Worm (Caenorhabditis elegans): ENCODE results near the gene ZK1240.1.

The ZK1240.1 gene

ce11 chrII:2322857-2323518 is 6.2 kb upstream of the ZK1240.1 start, which contains the start of the genes ZK1240.6 and ZK1240.2:
ZK1240.6 (minus strand) TSS chrII:2322907.
ZK1240.2 (plus strand) TSS chrII:2323376.
- TF ChIP-seq lin-32 (GFP tag; optimal IDR thresholded peaks at IDR 0.05) (no peak), pha-4 (tag; optimal IDR thresholded peaks at IDR 0.05) (no peak), mep-1 (tag; optimal IDR thresholded peaks at IDR 0.05) (no peak), lin-13 (tag; optimal IDR thresholded peaks at IDR 0.05) (no peak), lsy-2 (tag; optimal IDR thresholded peaks at IDR 0.05) (no peak), ceh-43 (GFP tag; optimal IDR thresholded peaks at IDR 0.05) (no peak), unc-120 (tag; optimal IDR thresholded peaks at IDR 0.05; ENCODE audit: poor library complexity, severe bottlenecking) (no peak), sptf-1 (tag; optimal IDR thresholded peaks at IDR 0.05) (no peak), cnd-1 (tag; optimal IDR thresholded peaks at IDR 0.05) (no peak), nhr-237 (tag; optimal IDR thresholded peaks at IDR 0.05) (no peak), nhr-12 (tag; optimal IDR thresholded peaks at IDR 0.05) (no peak), elt-3 (tag; optimal IDR thresholded peaks at IDR 0.05) (no peak), nhr-2 (tag; optimal IDR thresholded peaks at IDR 0.05) (no peak), snpc-4 (tag; optimal IDR thresholded peaks at IDR 0.05) (no peak)

ce11 chrII:2324956-2325355 is 4.2 kb upstream of the ZK1240.1 start, which contains the start of gene ZK1240.11:
ZK1240.11 (plus strand) TSS chrII:2325256.
- TF ChIP-seq mep-1 (tag; optimal IDR thresholded peaks at IDR 0.05) (no peak), sem-2 (GFP tag; optimal IDR thresholded peaks at IDR 0.05) (no peak), M03D4.4 (tag; optimal IDR thresholded peaks at IDR 0.05) (no peak), drap-1 (GFP tag; optimal IDR thresholded peaks at IDR 0.05) (no peak), nhr-2 (tag; optimal IDR thresholded peaks at IDR 0.05) (no peak), ceh-43 (GFP tag; optimal IDR thresholded peaks at IDR 0.05) (no peak), ceh-83 (GFP tag; optimal IDR thresholded peaks at IDR 0.05) (no peak), nhr-12 (tag; optimal IDR thresholded peaks at IDR 0.05) (no peak), unc-62 (GFP tag; optimal IDR thresholded peaks at IDR 0.05) (no peak)

DNA sequence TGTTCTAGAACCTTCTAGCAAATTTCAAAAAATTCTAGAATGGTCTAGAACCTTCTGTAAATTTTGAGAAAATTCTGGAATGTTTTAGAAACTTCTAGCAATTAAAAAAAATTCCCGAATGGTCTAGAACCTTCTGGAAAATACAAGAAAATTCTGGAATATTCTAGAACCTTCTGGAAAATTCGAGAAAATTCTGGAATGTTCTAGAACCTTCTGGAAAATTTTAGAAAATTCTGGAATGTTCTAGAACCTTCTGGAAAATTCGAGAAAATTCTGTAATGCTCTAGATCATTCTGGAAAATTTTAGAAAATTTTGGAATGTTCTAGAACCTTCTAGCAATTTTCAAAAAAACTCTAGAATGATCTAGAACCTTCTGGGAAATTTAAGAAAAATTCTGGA is 1.3 kb downstream of the ZK1240.1 start:
- TF ChIP-seq ceh-83 (GFP tag; optimal IDR thresholded peaks at IDR 0.05) = peak; percentile 37
- no peak for TF ChIP-seq elt-1 (tag; optimal IDR thresholded peaks at IDR 0.05; ENCODE audit: borderline replicate concordance, insufficient read depth)
- no peak for TF ChIP-seq nhr-12 (tag; optimal IDR thresholded peaks at IDR 0.05)

DNA sequence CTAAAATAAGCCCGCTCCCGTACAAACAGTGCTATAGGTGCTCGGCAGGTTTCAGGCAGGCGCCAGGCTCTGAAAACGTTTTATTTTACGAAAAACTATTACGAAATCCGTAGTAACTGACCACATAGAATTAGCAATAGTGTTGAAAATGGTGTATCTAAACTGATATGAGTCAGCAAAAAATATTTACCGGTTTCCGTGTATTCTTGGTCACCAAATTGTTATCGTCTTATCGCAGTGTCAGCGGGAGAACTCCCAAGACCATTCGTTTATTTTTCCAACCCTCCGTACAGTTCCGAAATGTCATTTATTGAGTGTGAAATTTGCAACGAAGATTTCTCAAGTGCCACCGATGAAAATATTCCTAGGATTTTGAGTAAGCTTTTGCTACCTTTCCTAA is 3.0 kb downstream of the ZK1240.1 start, which contains the start of gene F43C11.8:
F43C11.8 (plus strand) TSS at position 301 of the 400 bp plus-strand sequence.
- TF ChIP-seq elt-1 (tag; optimal IDR thresholded peaks at IDR 0.05; ENCODE audit: borderline replicate concordance, insufficient read depth) (no peak), unc-62 (GFP tag; optimal IDR thresholded peaks at IDR 0.05) (no peak), snpc-4 (tag; optimal IDR thresholded peaks at IDR 0.05) (no peak), ceh-39 (tag; optimal IDR thresholded peaks at IDR 0.05) (no peak), ztf-11 (tag; optimal IDR thresholded peaks at IDR 0.05) (no peak), M03D4.4 (tag; optimal IDR thresholded peaks at IDR 0.05) (no peak), sem-2 (GFP tag; optimal IDR thresholded peaks at IDR 0.05) (no peak), nhr-76 (tag; optimal IDR thresholded peaks at IDR 0.05) (no peak), lin-13 (tag; optimal IDR thresholded peaks at IDR 0.05) (no peak), lin-32 (GFP tag; optimal IDR thresholded peaks at IDR 0.05) (no peak), hlh-1 (tag; optimal IDR thresholded peaks at IDR 0.05) (no peak), drap-1 (GFP tag; optimal IDR thresholded peaks at IDR 0.05) (no peak), mep-1 (tag; optimal IDR thresholded peaks at IDR 0.05) (no peak), bed-3 (GFP tag; optimal IDR thresholded peaks at IDR 0.05) (no peak), pha-4 (tag; optimal IDR thresholded peaks at IDR 0.05) (no peak), flh-1 (GFP tag; optimal IDR thresholded peaks at IDR 0.05) (no peak)

- TF ChIP-seq lin-32 (GFP tag; optimal IDR thresholded peaks at IDR 0.05) (no peak), zip-8 (tag; optimal IDR thresholded peaks at IDR 0.05) (peak; percentile 98)
Observed at ce11 chrII:2335572-2335971, 6.4 kb downstream of the ZK1240.1 start, which contains the start of gene F43C11.7. F43C11.7 (plus strand) TSS chrII:2335897.

- TF ChIP-seq ham-2 (GFP tag; optimal IDR thresholded peaks at IDR 0.05) = peak; percentile 12
- no peak for TF ChIP-seq sptf-1 (tag; optimal IDR thresholded peaks at IDR 0.05)
Observed at ce11 chrII:2336177-2336576, 7.0 kb downstream of the ZK1240.1 start.

Measured in whole organism, mixed stage, embryonic.